Worm (Caenorhabditis elegans): Measurements from ENCODE around the gene Y110A2AL.9.

ce11 chrII:2864229-2864628 is 2.2 kb downstream of the Y110A2AL.9 start, which contains the start of gene Y110A2AL.5:
- TF ChIP-seq med-1 (GFP tag; optimal IDR thresholded peaks at IDR 0.05; ENCODE audit: insufficient read depth) (no peak), cog-1 (tag; optimal IDR thresholded peaks at IDR 0.05) (no peak), flt-1 (GFP tag; IDR thresholded peaks at IDR 0.05) (no peak), ztf-29 (GFP tag; IDR thresholded peaks at IDR 0.05) (no peak)
